Fruit fly (Drosophila melanogaster): ENCODE data around the gene Lipt2.

- TF ChIP-seq Ets98B (GFP tag; IDR thresholded peaks at IDR 0.05) (no peak), CG4496 (GFP tag; IDR thresholded peaks at IDR 0.05) (no peak), CG12605 (GFP tag; IDR thresholded peaks at IDR 0.05) (no peak)
Observed at dm6 chr3R:4401977-4402589, 35.0 kb downstream of the Lipt2 start, which contains the start of gene CG9853.
